Worm (Caenorhabditis elegans) whole organism, late embryonic: ENCODE measurements around the gene cest-30.

ENCODE experiments used
- C08G9.2 ChIP-seq: sonication (generic microtip); optimal IDR thresholded peaks from 2 replicates; lab custom pipeline; 2016; ENCODE audit warnings: mild to moderate bottlenecking, missing genetic modification characterization, moderate library complexity, missing compliant biosample characterization
- ama-1 ChIP-seq: fragments of 150-350 bp; optimal IDR thresholded peaks from 2 replicates; lab custom pipeline; 2014
- ceh-14 ChIP-seq: sonication (generic microtip); optimal IDR thresholded peaks from 2 replicates; lab custom pipeline; 2016; ENCODE audit warnings: missing genotype, missing genetic modification characterization, missing compliant biosample characterization
- ceh-18 ChIP-seq: sonication (generic microtip); optimal IDR thresholded peaks from 2 replicates; lab custom pipeline; 2016; ENCODE audit warnings: missing genetic modification characterization, missing compliant biosample characterization
- ceh-22 ChIP-seq: sonication (generic microtip); optimal IDR thresholded peaks from 2 replicates; lab custom pipeline; 2017; ENCODE audit warnings: missing biosample characterization, missing genetic modification characterization
- ceh-24 ChIP-seq: sonication (generic microtip); optimal IDR thresholded peaks from 2 replicates; lab custom pipeline; 2016; ENCODE audit warnings: mild to moderate bottlenecking, missing genetic modification characterization, missing compliant biosample characterization
- ceh-30 ChIP-seq: fragments of 150-350 bp; optimal IDR thresholded peaks from 2 replicates; lab custom pipeline; 2014; ENCODE audit warnings: missing biosample characterization, missing genetic modification characterization
- ceh-31 ChIP-seq: sonication (generic microtip); optimal IDR thresholded peaks from 2 replicates; lab custom pipeline; 2016; ENCODE audit warnings: missing genetic modification characterization, missing compliant biosample characterization
- ceh-34 ChIP-seq: sonication (generic microtip); optimal IDR thresholded peaks from 2 replicates; lab custom pipeline; 2016; ENCODE audit warnings: mild to moderate bottlenecking, missing genetic modification characterization, missing compliant biosample characterization
- ceh-45 ChIP-seq: fragments of 200-800 bp; sonication (Bioruptor generic); IDR thresholded peaks from 2 replicates; pipeline ENCODE4 v1.3.6; 2022; ENCODE audit warnings: missing genetic modification reagents, missing genetic modification characterization, missing compliant biosample characterization
- ceh-6 ChIP-seq: fragments of 200-800 bp; sonication (Bioruptor generic); optimal IDR thresholded peaks from 2 replicates; lab custom pipeline; 2018; ENCODE audit warnings: mild to moderate bottlenecking, missing genetic modification characterization, missing compliant biosample characterization
- che-1 ChIP-seq: sonication (generic microtip); optimal IDR thresholded peaks from 2 replicates; lab custom pipeline; 2016; ENCODE audit warnings: mild to moderate bottlenecking, missing genetic modification characterization, missing compliant biosample characterization
- dmd-4 ChIP-seq: sonication (generic microtip); optimal IDR thresholded peaks from 2 replicates; lab custom pipeline; 2016; ENCODE audit warnings: borderline replicate concordance, missing genetic modification characterization, missing compliant biosample characterization
- elt-2 ChIP-seq: sonication (generic microtip); optimal IDR thresholded peaks from 2 replicates; lab custom pipeline; 2016; ENCODE audit warnings: missing genetic modification reagents, missing genetic modification characterization, missing compliant biosample characterization
- elt-4 ChIP-seq: sonication (generic microtip); optimal IDR thresholded peaks from 2 replicates; lab custom pipeline; 2016; ENCODE audit warnings: missing genetic modification characterization, missing compliant biosample characterization
- eyg-1 ChIP-seq: sonication (generic microtip); optimal IDR thresholded peaks from 2 replicates; lab custom pipeline; 2016; ENCODE audit warnings: missing genotype, missing genetic modification characterization, missing compliant biosample characterization
- fkh-10 ChIP-seq: fragments of 150-350 bp; optimal IDR thresholded peaks from 2 replicates; lab custom pipeline; 2014; ENCODE audit warnings: missing biosample characterization, missing genetic modification reagents, missing genetic modification characterization
- fkh-6 ChIP-seq: sonication (generic microtip); optimal IDR thresholded peaks from 2 replicates; lab custom pipeline; 2016; ENCODE audit warnings: missing genetic modification characterization, missing compliant biosample characterization
- hlh-13 ChIP-seq: fragments of 200-800 bp; sonication (Bioruptor generic); optimal IDR thresholded peaks from 2 replicates; lab custom pipeline; 2018; ENCODE audit warnings: mild to moderate bottlenecking, missing genetic modification characterization, missing compliant biosample characterization
- hlh-15 ChIP-seq: sonication (generic microtip); optimal IDR thresholded peaks from 2 replicates; lab custom pipeline; 2016; ENCODE audit warnings: missing genetic modification characterization, missing compliant biosample characterization
- hlh-6 ChIP-seq: sonication (generic microtip); optimal IDR thresholded peaks from 2 replicates; lab custom pipeline; 2016; ENCODE audit warnings: missing genotype, missing genetic modification characterization, missing compliant biosample characterization
- hlh-8 ChIP-seq: sonication (generic microtip); optimal IDR thresholded peaks from 2 replicates; lab custom pipeline; 2016; ENCODE audit warnings: missing genotype, missing genetic modification characterization, missing compliant biosample characterization
- lin-11 ChIP-seq: fragments of 200-800 bp; sonication (Bioruptor generic); optimal IDR thresholded peaks from 2 replicates; lab custom pipeline; 2018; ENCODE audit warnings: mild to moderate bottlenecking, missing genetic modification characterization, missing compliant biosample characterization
- nfya-1 ChIP-seq: sonication (generic microtip); optimal IDR thresholded peaks from 2 replicates; lab custom pipeline; 2017; ENCODE audit warnings: missing genetic modification characterization, mild to moderate bottlenecking, missing compliant biosample characterization, antibody characterized with exemption, moderate library complexity
- nhr-11 ChIP-seq: fragments of 150-350 bp; optimal IDR thresholded peaks from 2 replicates; lab custom pipeline; 2014; ENCODE audit warnings: missing biosample characterization, missing genetic modification characterization
- npax-4 ChIP-seq: sonication (generic microtip); optimal IDR thresholded peaks from 2 replicates; lab custom pipeline; 2016; ENCODE audit warnings: missing genetic modification characterization, missing compliant biosample characterization
- pag-3 ChIP-seq: sonication (generic microtip); optimal IDR thresholded peaks from 2 replicates; lab custom pipeline; 2016; ENCODE audit warnings: missing compliant biosample characterization, missing genetic modification characterization, borderline replicate concordance
- pat-9 ChIP-seq: fragments of 200-800 bp; sonication (Bioruptor generic); optimal IDR thresholded peaks from 2 replicates; lab custom pipeline; 2018; ENCODE audit warnings: mild to moderate bottlenecking, missing genetic modification characterization, moderate library complexity, missing compliant biosample characterization
- pha-2 ChIP-seq: sonication (generic microtip); optimal IDR thresholded peaks from 2 replicates; lab custom pipeline; 2017; ENCODE audit warnings: mild to moderate bottlenecking, missing genetic modification characterization, missing compliant biosample characterization
- pha-4 ChIP-seq: fragments of 150-350 bp; optimal IDR thresholded peaks from 2 replicates; lab custom pipeline; 2018; ENCODE audit warnings: missing biosample characterization, missing genetic modification reagents, missing genetic modification characterization
- pqm-1 ChIP-seq: sonication (generic microtip); optimal IDR thresholded peaks from 2 replicates; lab custom pipeline; 2016; ENCODE audit warnings: missing genetic modification characterization, missing compliant biosample characterization
- ref-2 ChIP-seq: sonication (generic microtip); optimal IDR thresholded peaks from 2 replicates; lab custom pipeline; 2016; ENCODE audit warnings: missing genetic modification characterization, missing compliant biosample characterization
- rnt-1 ChIP-seq: sonication (generic microtip); optimal IDR thresholded peaks from 2 replicates; lab custom pipeline; 2016; ENCODE audit warnings: missing genetic modification characterization, missing compliant biosample characterization
- sdc-2 ChIP-seq: sonication (generic microtip); optimal IDR thresholded peaks from 2 replicates; lab custom pipeline; 2016; ENCODE audit warnings: missing genotype, missing genetic modification characterization, missing compliant biosample characterization
- sox-4 ChIP-seq: sonication (generic microtip); optimal IDR thresholded peaks from 2 replicates; lab custom pipeline; 2017; ENCODE audit warnings: mild to moderate bottlenecking, missing genetic modification characterization, inconsistent platforms, missing compliant biosample characterization
- tbx-2 ChIP-seq: sonication (generic microtip); optimal IDR thresholded peaks from 2 replicates; lab custom pipeline; 2016; ENCODE audit warnings: missing genetic modification characterization, missing compliant biosample characterization
- tbx-7 ChIP-seq: sonication (generic microtip); optimal IDR thresholded peaks from 2 replicates; lab custom pipeline; 2016; ENCODE audit warnings: missing genotype, missing genetic modification characterization, missing compliant biosample characterization
- unc-3 ChIP-seq, 2 experiments: fragments of 200-800 bp in 1 of 2; sonication (Bioruptor generic) in 1 of 2; sonication (generic microtip) in 1 of 2; conservative IDR thresholded peaks in 1 of 2; optimal IDR thresholded peaks in 1 of 2; 2 replicates each; pipeline versions ENCODE4 v1.3.6 to Lab custom; 2016 to 2022; ENCODE audit warnings: missing compliant biosample characterization in 2 of 2, missing genetic modification characterization in 2 of 2, missing genetic modification reagents in 1 of 2
- unc-42 ChIP-seq: sonication (generic microtip); optimal IDR thresholded peaks from 2 replicates; lab custom pipeline; 2016; ENCODE audit warnings: missing genotype, missing genetic modification characterization, missing compliant biosample characterization
- unc-86 ChIP-seq: sonication (generic microtip); optimal IDR thresholded peaks from 2 replicates; lab custom pipeline; 2016; ENCODE audit warnings: missing genetic modification characterization, missing compliant biosample characterization
- ztf-16 ChIP-seq: sonication (generic microtip); optimal IDR thresholded peaks from 2 replicates; lab custom pipeline; 2017; ENCODE audit warnings: missing genetic modification characterization, missing compliant biosample characterization

Gene cest-30

DNA sequence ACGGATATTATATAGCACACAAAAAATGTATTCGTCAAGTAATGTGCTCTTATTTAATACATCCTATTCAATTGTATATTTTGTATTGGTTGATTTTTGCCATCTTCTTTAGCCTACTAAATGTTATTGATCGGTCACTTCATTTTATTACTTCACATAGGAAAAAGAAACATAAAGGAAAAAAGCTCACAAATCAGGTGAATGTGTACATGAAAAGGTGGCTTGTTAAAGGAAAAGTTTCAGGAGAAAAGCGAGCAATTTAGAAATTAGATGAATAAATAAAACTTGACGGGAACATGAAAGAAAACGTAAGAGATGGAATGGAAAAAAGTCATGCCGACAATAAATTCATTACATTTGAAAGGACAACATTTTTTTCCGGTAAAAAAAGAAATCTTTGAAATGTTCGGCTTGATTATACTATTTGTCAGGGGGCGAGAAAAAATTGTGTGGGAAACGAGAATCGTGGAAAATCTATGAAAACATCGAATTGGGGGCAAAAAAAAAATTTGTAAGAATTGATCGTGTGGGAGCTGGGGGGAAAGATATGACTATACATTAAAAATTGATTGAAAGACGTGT is 12.6 kb upstream of the cest-30 start:
- TF ChIP-seq ref-2 (no peak), nfya-1 (peak; percentile 9)

DNA sequence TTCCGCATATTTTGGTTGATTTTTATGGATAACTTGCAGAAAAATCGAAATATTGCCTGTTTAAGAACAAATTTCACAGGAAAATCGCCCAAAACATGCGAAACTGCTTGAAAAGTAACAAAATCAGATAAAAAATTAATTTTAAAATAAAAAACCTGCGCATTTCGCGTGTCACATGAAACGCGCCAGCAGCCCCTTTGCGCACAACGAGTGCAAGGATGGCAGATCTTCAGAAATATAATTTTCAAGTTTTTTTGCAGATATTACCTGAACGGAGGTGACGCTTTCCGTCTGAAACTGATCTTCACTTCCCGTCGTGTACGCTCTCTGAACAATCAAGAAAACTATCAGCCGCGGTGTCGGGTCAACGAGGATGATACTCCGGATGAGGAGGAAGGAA is 12.1 kb upstream of the cest-30 start:
- TF ChIP-seq pat-9 (tag; lab: Kevin White, UChicago), result no peak
- TF ChIP-seq pag-3, result no peak
- no peak for TF ChIP-seq nhr-11 (tag; lab: Kevin White, UChicago)
- TF ChIP-seq ceh-14 (tag; lab: Kevin White, UChicago), result no peak
- no peak for TF ChIP-seq hlh-13 (GFP tag; lab: Kevin White, UChicago)
- no peak for TF ChIP-seq fkh-6
- no peak for TF ChIP-seq eyg-1
- peak; percentile 1 for TF ChIP-seq ceh-34 (tag; lab: Kevin White, UChicago)
- TF ChIP-seq pha-2, result peak; percentile 20
- no peak for TF ChIP-seq pqm-1 (tag; lab: Kevin White, UChicago)
- TF ChIP-seq ama-1 (lab: Kevin White, UChicago), result no peak
- TF ChIP-seq ztf-16 (tag; lab: Kevin White, UChicago), result no peak
- peak; percentile 18 for TF ChIP-seq tbx-2 (tag; lab: Kevin White, UChicago)
- TF ChIP-seq lin-11 (tag; lab: Kevin White, UChicago), result no peak
- no peak for TF ChIP-seq elt-2
- TF ChIP-seq elt-4 (tag; lab: Kevin White, UChicago), result no peak
- TF ChIP-seq sox-4 (tag; lab: Kevin White, UChicago), result no peak
- no peak for TF ChIP-seq ceh-31 (tag; lab: Kevin White, UChicago)
- TF ChIP-seq unc-42 (tag; lab: Kevin White, UChicago), result peak; percentile 48
- TF ChIP-seq ceh-30 (tag; lab: Kevin White, UChicago), result no peak
- TF ChIP-seq, all 69 proteins: peak for 4

DNA sequence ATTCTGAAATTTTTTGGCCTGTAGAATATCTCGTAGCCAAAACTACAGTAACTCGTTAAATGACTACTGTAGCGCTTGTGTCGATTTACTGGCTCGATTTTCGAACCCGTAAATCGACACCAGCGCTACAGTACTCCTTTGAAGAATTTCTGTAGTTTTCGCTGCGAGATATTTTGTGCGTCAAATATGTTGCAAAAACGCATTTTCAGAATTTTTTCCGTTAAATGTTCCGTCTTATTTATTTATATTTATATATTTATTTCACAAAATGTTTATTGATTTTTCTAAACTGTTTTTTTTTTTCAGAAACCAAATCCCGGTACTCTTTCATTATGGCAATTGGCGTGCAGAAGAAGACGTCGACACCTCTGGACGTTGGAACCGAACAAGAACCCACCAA is 10.9 kb upstream of the cest-30 start, which contains the start of gene natc-2:
TSS of gene natc-2 (plus strand) at position 301 of the 400 bp plus-strand sequence.
- TF ChIP-seq unc-42 (tag; lab: Kevin White, UChicago) (no peak), ceh-18 (tag; lab: Kevin White, UChicago) (no peak), fkh-10 (GFP tag; lab: Kevin White, UChicago) (no peak), ceh-34 (tag; lab: Kevin White, UChicago) (no peak), ceh-24 (tag; lab: Kevin White, UChicago) (no peak)

ce11 chrV:5273241-5273640 is 10.3 kb upstream of the cest-30 start:
- no peak for TF ChIP-seq tbx-7 (tag; lab: Kevin White, UChicago)
- TF ChIP-seq hlh-15 (tag; lab: Kevin White, UChicago), result no peak
- no peak for TF ChIP-seq pha-4 (tag; lab: Kevin White, UChicago)
- TF ChIP-seq rnt-1, result no peak
- TF ChIP-seq fkh-10 (GFP tag; lab: Kevin White, UChicago), result no peak
- TF ChIP-seq che-1 (tag; lab: Kevin White, UChicago), result no peak
- no peak for TF ChIP-seq npax-4 (tag; lab: Kevin White, UChicago)
- no peak for TF ChIP-seq ceh-22 (tag; lab: Kevin White, UChicago)
- no peak for TF ChIP-seq sdc-2 (tag; lab: Kevin White, UChicago)
- TF ChIP-seq C08G9.2 (tag; lab: Kevin White, UChicago), result no peak
- TF ChIP-seq unc-86, result no peak
- TF ChIP-seq hlh-8 (tag; lab: Kevin White, UChicago), result no peak
- TF ChIP-seq ceh-6 (GFP tag; lab: Kevin White, UChicago), result no peak
- no peak for TF ChIP-seq dmd-4 (tag; lab: Kevin White, UChicago)
- TF ChIP-seq tbx-2 (tag; lab: Kevin White, UChicago), result no peak
- TF ChIP-seq ama-1 (lab: Kevin White, UChicago), result no peak
- no peak for TF ChIP-seq pha-2
- no peak for TF ChIP-seq hlh-6 (tag; lab: Kevin White, UChicago)
- TF ChIP-seq ceh-45 (GFP tag; lab: Robert Waterston, UW), result no peak
- no peak for TF ChIP-seq unc-3 (GFP tag; conservative IDR thresholded peaks at IDR 0.05; lab: Robert Waterston, UW)
- no peak for TF ChIP-seq unc-3 (tag; optimal IDR thresholded peaks at IDR 0.05; lab: Kevin White, UChicago)
